Fruit fly (Drosophila melanogaster) whole organism, embryonic: Measurements from ENCODE around the gene pod1.

Source experiments
- Aef1 ChIP-seq: fragments of 200-800 bp; sonication (Bioruptor generic); IDR thresholded peaks from 3 replicates; pipeline ENCODE4 v1.3.6; 2022; ENCODE audit warnings: missing biosample characterization, missing genetic modification characterization
- Bgb ChIP-seq: fragments of 200-800 bp; sonication (Bioruptor generic); IDR thresholded peaks from 2 replicates; pipeline ENCODE4 v1.3.6; 2022; ENCODE audit warnings: missing biosample characterization, missing genetic modification characterization; ENCODE audit not compliant: partially characterized antibody
- BtbVII ChIP-seq: fragments of 200-800 bp; sonication (Bioruptor generic); optimal IDR thresholded peaks from 3 replicates; lab custom pipeline; 2017; ENCODE audit warnings: missing biosample characterization, mild to moderate bottlenecking, missing genetic modification characterization
- CG10209 ChIP-seq: fragments of 200-800 bp; sonication (Bioruptor generic); optimal IDR thresholded peaks from 3 replicates; lab custom pipeline; 2017; ENCODE audit warnings: missing biosample characterization, mild to moderate bottlenecking, missing genetic modification characterization, missing genetic modification reagents
- CG17361 ChIP-seq: fragments of 200-800 bp; sonication (Bioruptor generic); IDR thresholded peaks from 3 replicates; pipeline ENCODE4 v1.3.6; 2022; ENCODE audit warnings: missing biosample characterization, missing genetic modification characterization
- CG2712 ChIP-seq: fragments of 200-800 bp; optimal IDR thresholded peaks from 3 replicates; lab custom pipeline; 2019; ENCODE audit warnings: missing biosample characterization, mild to moderate bottlenecking, missing genetic modification characterization, moderate library complexity
- CG2875 ChIP-seq: fragments of 200-800 bp; sonication (Bioruptor generic); optimal IDR thresholded peaks from 2 replicates; lab custom pipeline; 2017; ENCODE audit warnings: missing biosample characterization, mild to moderate bottlenecking, missing genetic modification characterization, missing genetic modification reagents
- CG2889 ChIP-seq: fragments of 200-800 bp; sonication (Bioruptor generic); IDR thresholded peaks from 3 replicates; pipeline ENCODE4 v1.3.6; 2022; ENCODE audit warnings: missing biosample characterization, missing genetic modification characterization
- CG3838 ChIP-seq: fragments of 200-800 bp; sonication (Bioruptor generic); optimal IDR thresholded peaks from 3 replicates; lab custom pipeline; 2016; ENCODE audit warnings: missing biosample characterization, missing genetic modification characterization
- CG9215 ChIP-seq: fragments of 200-800 bp; sonication (Bioruptor generic); IDR thresholded peaks from 2 replicates; pipeline ENCODE4 v1.3.6; 2022; ENCODE audit warnings: missing biosample characterization, missing genetic modification characterization
- Camta ChIP-seq: fragments of 200-800 bp; sonication (Bioruptor generic); optimal IDR thresholded peaks from 2 replicates; lab custom pipeline; 2016; ENCODE audit warnings: missing biosample characterization, missing genetic modification characterization
- CrebB ChIP-seq: fragments of 200-800 bp; sonication (Bioruptor generic); optimal IDR thresholded peaks from 3 replicates; lab custom pipeline; 2018; ENCODE audit warnings: missing biosample characterization, mild to moderate bottlenecking, missing genetic modification characterization
- Dbx ChIP-seq: fragments of 200-800 bp; sonication (Bioruptor generic); IDR thresholded peaks from 3 replicates; pipeline ENCODE4 v1.3.6; 2022; ENCODE audit warnings: missing biosample characterization, missing genetic modification characterization
- Doc3 ChIP-seq: fragments of 200-800 bp; sonication (Bioruptor generic); IDR thresholded peaks from 3 replicates; pipeline ENCODE4 v1.3.6; 2022; ENCODE audit warnings: missing biosample characterization, missing genetic modification characterization; ENCODE audit not compliant: partially characterized antibody
- Drgx ChIP-seq: fragments of 200-800 bp; sonication (Bioruptor generic); IDR thresholded peaks from 2 replicates; pipeline ENCODE4 v1.3.6; 2022; ENCODE audit warnings: missing biosample characterization, missing genetic modification characterization
- Elba2 ChIP-seq: fragments of 200-800 bp; sonication (Bioruptor generic); optimal IDR thresholded peaks from 3 replicates; lab custom pipeline; 2016; ENCODE audit warnings: missing biosample characterization, missing genetic modification characterization
- HLHmδ ChIP-seq: fragments of 200-800 bp; sonication (Bioruptor generic); optimal IDR thresholded peaks from 2 replicates; lab custom pipeline; 2018; ENCODE audit warnings: missing biosample characterization, mild to moderate bottlenecking, missing genetic modification characterization, moderate library complexity
- Lim3 ChIP-seq: fragments of 200-800 bp; sonication (Bioruptor generic); IDR thresholded peaks from 2 replicates; pipeline ENCODE4 v1.3.6; 2022; ENCODE audit warnings: missing biosample characterization, missing genetic modification characterization
- MBD-R2 ChIP-seq: fragments of 200-800 bp; sonication (Bioruptor generic); IDR thresholded peaks from 2 replicates; pipeline ENCODE4 v1.3.6; 2022; ENCODE audit warnings: missing biosample characterization, missing genetic modification characterization
- MESR4 ChIP-seq: fragments of 200-800 bp; sonication (Bioruptor generic); optimal IDR thresholded peaks from 2 replicates; lab custom pipeline; 2018; ENCODE audit warnings: missing biosample characterization, mild to moderate bottlenecking, missing genetic modification characterization, moderate library complexity
- Max ChIP-seq: fragments of 200-800 bp; sonication (Bioruptor generic); optimal IDR thresholded peaks from 2 replicates; lab custom pipeline; 2016; ENCODE audit warnings: missing biosample characterization, mild to moderate bottlenecking, missing genetic modification characterization
- Poxn ChIP-seq: fragments of 200-800 bp; sonication (Bioruptor generic); IDR thresholded peaks from 2 replicates; pipeline ENCODE4 v1.3.6; 2022; ENCODE audit warnings: missing biosample characterization, missing genetic modification characterization
- Stat92E ChIP-seq, 3 experiments: fragments of >200 bp in 2 of 3; fragments of 200-800 bp in 1 of 3; sonication (Bioruptor generic) in 1 of 3; optimal IDR thresholded peaks; 2 replicates each; lab custom pipeline; 2017 to 2019; ENCODE audit warnings: missing biosample characterization in 3 of 3, missing genetic modification characterization in 3 of 3, mild to moderate bottlenecking in 1 of 3, moderate library complexity in 1 of 3
- TFAM ChIP-seq: fragments of 200-800 bp; sonication (Bioruptor generic); optimal IDR thresholded peaks from 2 replicates; lab custom pipeline; 2017; ENCODE audit warnings: missing biosample characterization, missing genetic modification characterization, inconsistent platforms
- YL-1 ChIP-seq: fragments of 200-800 bp; sonication (Bioruptor generic); optimal IDR thresholded peaks from 3 replicates; lab custom pipeline; 2017; ENCODE audit warnings: missing biosample characterization, mild to moderate bottlenecking, missing genetic modification characterization
- ac ChIP-seq: fragments of 200-800 bp; sonication (Bioruptor generic); optimal IDR thresholded peaks from 3 replicates; lab custom pipeline; 2017; ENCODE audit warnings: missing biosample characterization, mild to moderate bottlenecking, missing genetic modification characterization
- bigmax ChIP-seq: fragments of 200-800 bp; sonication (Bioruptor generic); optimal IDR thresholded peaks from 2 replicates; lab custom pipeline; 2018; ENCODE audit warnings: missing biosample characterization, mild to moderate bottlenecking, missing genetic modification characterization
- br ChIP-seq: fragments of >200 bp; optimal IDR thresholded peaks from 2 replicates; lab custom pipeline; 2017
- cg ChIP-seq: fragments of 200-800 bp; sonication (Bioruptor generic); optimal IDR thresholded peaks from 3 replicates; lab custom pipeline; 2019; ENCODE audit warnings: missing biosample characterization, mild to moderate bottlenecking, missing genetic modification characterization, moderate library complexity
- crc ChIP-seq: fragments of 200-800 bp; sonication (Bioruptor generic); optimal IDR thresholded peaks from 2 replicates; lab custom pipeline; 2016; ENCODE audit warnings: missing biosample characterization, missing genetic modification characterization
- crol ChIP-seq: fragments of 200-800 bp; sonication (Bioruptor generic); IDR thresholded peaks from 2 replicates; pipeline ENCODE4 v1.3.6; 2022; ENCODE audit warnings: missing biosample characterization, missing genetic modification characterization
- crp ChIP-seq, 2 experiments: fragments of 200-800 bp; sonication (Bioruptor generic); optimal IDR thresholded peaks; 2 replicates in 1 of 2; 3 replicates in 1 of 2; lab custom pipeline; 2017; ENCODE audit warnings: missing biosample characterization in 2 of 2, missing genetic modification characterization in 2 of 2, mild to moderate bottlenecking in 1 of 2, moderate library complexity in 1 of 2
- esg ChIP-seq: fragments of 200-800 bp; sonication (Bioruptor generic); conservative IDR thresholded peaks from 2 replicates; pipeline ENCODE4 v1.3.6; 2022; ENCODE audit warnings: missing biosample characterization, missing genetic modification characterization
- ham ChIP-seq: fragments of 200-800 bp; sonication (Bioruptor generic); IDR thresholded peaks from 2 replicates; pipeline ENCODE4 v1.3.6; 2022; ENCODE audit warnings: missing biosample characterization, missing genetic modification characterization
- hbn ChIP-seq: fragments of 200-800 bp; sonication (Bioruptor generic); IDR thresholded peaks from 2 replicates; pipeline ENCODE4 v1.3.6; 2022; ENCODE audit warnings: missing biosample characterization, missing genetic modification characterization; ENCODE audit not compliant: partially characterized antibody
- jigr1 ChIP-seq: fragments of 200-800 bp; sonication (Bioruptor generic); IDR thresholded peaks from 3 replicates; pipeline ENCODE4 v1.3.6; 2022; ENCODE audit warnings: missing biosample characterization, missing genetic modification characterization
- jumu ChIP-seq: fragments of 200-800 bp; sonication (Bioruptor generic); optimal IDR thresholded peaks from 3 replicates; lab custom pipeline; 2016; ENCODE audit warnings: missing biosample characterization, missing genetic modification characterization
- kni ChIP-seq: fragments of 200-800 bp; sonication (Bioruptor generic); optimal IDR thresholded peaks from 3 replicates; lab custom pipeline; 2017; ENCODE audit warnings: mild to moderate bottlenecking, missing biosample characterization, missing genetic modification reagents, missing genetic modification characterization
- pfk ChIP-seq: fragments of 200-800 bp; sonication (Bioruptor generic); optimal IDR thresholded peaks from 2 replicates; lab custom pipeline; 2018; ENCODE audit warnings: missing biosample characterization, mild to moderate bottlenecking, missing genetic modification characterization, moderate library complexity
- run ChIP-seq: fragments of 200-800 bp; sonication (Bioruptor generic); optimal IDR thresholded peaks from 3 replicates; lab custom pipeline; 2018; ENCODE audit warnings: missing biosample characterization, mild to moderate bottlenecking, missing genetic modification characterization
- salm ChIP-seq: fragments of 200-800 bp; sonication (Bioruptor generic); optimal IDR thresholded peaks from 2 replicates; lab custom pipeline; 2018; ENCODE audit warnings: missing biosample characterization, mild to moderate bottlenecking, missing genetic modification characterization
- so ChIP-seq: fragments of 200-800 bp; sonication (Bioruptor generic); IDR thresholded peaks from 3 replicates; pipeline ENCODE4 v1.3.6; 2022; ENCODE audit warnings: missing biosample characterization, missing genetic modification characterization
- sr ChIP-seq: fragments of 200-800 bp; sonication (Bioruptor generic); IDR thresholded peaks from 3 replicates; pipeline ENCODE4 v1.3.6; 2022; ENCODE audit warnings: missing biosample characterization, missing genetic modification characterization
- ssp ChIP-seq: fragments of 200-800 bp; sonication (Bioruptor generic); IDR thresholded peaks from 2 replicates; pipeline ENCODE4 v1.3.6; 2022; ENCODE audit warnings: missing biosample characterization, missing genetic modification characterization
- tll ChIP-seq, 2 experiments: fragments of 200-800 bp in 1 of 2; fragments of >200 bp in 1 of 2; sonication (Bioruptor generic) in 1 of 2; optimal IDR thresholded peaks; 2 replicates each; lab custom pipeline; 2017 to 2019; ENCODE audit warnings: missing biosample characterization in 2 of 2, missing genetic modification characterization in 2 of 2, mild to moderate bottlenecking in 1 of 2, moderate library complexity in 1 of 2
- wek ChIP-seq: fragments of 200-800 bp; sonication (Bioruptor generic); optimal IDR thresholded peaks from 3 replicates; lab custom pipeline; 2018; ENCODE audit warnings: missing biosample characterization, mild to moderate bottlenecking, missing genetic modification characterization, moderate library complexity
- zen ChIP-seq: fragments of 200-800 bp; sonication (Bioruptor generic); optimal IDR thresholded peaks from 3 replicates; lab custom pipeline; 2018; ENCODE audit warnings: missing biosample characterization, mild to moderate bottlenecking, missing genetic modification characterization, moderate library complexity
- zfh1 ChIP-seq: fragments of 200-800 bp; sonication (Bioruptor generic); IDR thresholded peaks from 3 replicates; pipeline ENCODE4 v1.3.6; 2022; ENCODE audit warnings: missing biosample characterization, missing genetic modification characterization

pod1 gene

DNA sequence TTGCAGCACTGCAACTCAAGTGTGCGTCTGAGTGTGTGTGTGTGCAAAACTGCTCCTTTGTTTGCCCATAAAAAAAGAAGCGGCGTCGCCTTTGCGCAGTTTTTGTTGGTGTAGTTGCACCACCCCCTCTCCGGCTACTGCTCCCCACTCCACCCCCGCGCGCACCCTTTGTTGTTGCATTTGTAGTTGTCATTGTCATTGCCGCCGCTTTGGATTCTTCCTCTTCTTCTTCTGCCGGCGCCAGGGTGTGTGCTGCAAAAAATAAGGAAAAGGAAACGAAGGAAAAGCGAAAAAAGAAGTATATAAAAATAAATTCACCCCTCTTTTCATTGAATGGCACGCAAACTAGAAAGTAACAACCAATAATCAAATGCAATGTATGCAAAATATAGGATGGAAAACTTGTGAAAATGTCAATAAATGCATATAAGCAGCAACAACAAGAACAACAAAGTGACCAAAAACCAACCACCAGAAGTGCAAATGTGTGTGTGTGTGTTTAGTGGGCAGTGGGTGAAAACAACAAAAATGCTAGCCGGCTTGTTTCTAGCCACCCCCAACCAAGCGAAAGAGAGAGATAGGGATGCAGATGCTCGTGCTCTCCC, 498 bp downstream of the pod1 start (continued):
- TF ChIP-seq MBD-R2 (GFP tag; lab: Robert Waterston, UW) (no peak), Lim3 (GFP tag; lab: Robert Waterston, UW) (no peak), br (lab: Kevin White, UChicago) (no peak), esg (GFP tag; lab: Robert Waterston, UW) (no peak), Elba2 (GFP tag; lab: Kevin White, UChicago) (no peak), Drgx (GFP tag; lab: Robert Waterston, UW) (peak; percentile 15; the same call in 1 of the 2 replicates), cg (no peak), YL-1 (GFP tag; lab: Kevin White, UChicago) (no peak), CG10209 (GFP tag; lab: Kevin White, UChicago) (no peak), kni (GFP tag; lab: Kevin White, UChicago) (peak; percentile 1), Stat92E (GFP tag; optimal IDR thresholded peaks at IDR 0.05; lab: Kevin White, UChicago) (no peak), salm (tag; lab: Kevin White, UChicago) (no peak), run (tag; lab: Kevin White, UChicago) (no peak), ac (GFP tag; lab: Kevin White, UChicago) (no peak), hbn (GFP tag; lab: Robert Waterston, UW) (no peak), MESR4 (GFP tag; lab: Kevin White, UChicago) (no peak), wek (GFP tag; lab: Kevin White, UChicago) (no peak), HLHmδ (GFP tag; lab: Kevin White, UChicago) (no peak), Dbx (GFP tag; lab: Robert Waterston, UW) (no peak), Camta (no peak), bigmax (GFP tag; lab: Kevin White, UChicago) (no peak), CG2889 (no peak), crol (GFP tag; lab: Robert Waterston, UW) (peak; percentile 41; the same call in 1 of the 2 replicates), ham (GFP tag; lab: Robert Waterston, UW) (no peak), crc (GFP tag; lab: Kevin White, UChicago) (no peak), pfk (no peak), CrebB (tag; lab: Kevin White, UChicago) (no peak), CG2712 (tag; lab: Kevin White, UChicago) (no peak), CG3838 (GFP tag; lab: Kevin White, UChicago) (no peak), CG2875 (GFP tag; lab: Kevin White, UChicago) (no peak)

DNA sequence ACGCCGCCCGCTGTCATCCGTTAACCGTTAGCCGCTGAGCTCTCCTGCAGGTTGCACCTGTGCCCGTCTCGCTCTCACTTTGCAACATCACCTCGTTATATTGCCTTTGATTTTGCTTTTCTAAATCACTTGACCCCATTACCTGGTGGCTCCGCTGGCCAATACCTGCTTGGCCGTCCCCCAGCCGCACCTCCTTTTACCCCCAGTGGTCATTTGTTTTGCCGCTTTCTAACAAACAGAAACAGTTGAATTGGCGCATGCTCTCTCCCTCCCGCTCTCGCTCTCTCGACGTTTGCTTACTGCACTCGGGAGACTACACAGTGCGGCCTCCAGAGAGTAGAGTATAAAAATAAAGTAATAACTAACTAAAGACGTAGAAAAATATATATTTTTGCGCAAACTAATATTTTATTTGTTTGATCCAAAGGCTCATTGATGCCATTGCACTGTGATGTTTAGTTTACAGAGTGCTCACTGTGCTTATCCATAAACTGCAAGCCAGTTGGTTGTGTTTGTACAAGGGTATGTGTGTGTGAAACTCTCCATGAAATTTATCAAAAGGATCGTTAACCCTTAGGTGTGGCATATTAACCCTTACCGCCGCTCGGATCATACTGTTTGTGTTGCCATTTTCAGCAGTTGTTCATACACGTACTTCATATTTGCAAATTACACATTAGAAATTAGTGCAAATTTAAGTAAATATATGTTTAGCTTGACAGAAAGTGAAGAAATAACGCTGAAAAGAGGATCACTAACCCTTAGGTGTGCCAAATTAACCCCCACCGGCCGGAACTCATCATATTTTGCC, 1.2 kb downstream of the pod1 start:
- TF ChIP-seq ssp (GFP tag; lab: Robert Waterston, UW) (peak; percentile 76), CG9215 (GFP tag; lab: Robert Waterston, UW) (peak; percentile 78), jigr1 (GFP tag; lab: Robert Waterston, UW) (peak; percentile 74; the same call in 2 of the 3 replicates), crc (GFP tag; lab: Kevin White, UChicago) (peak; percentile 29), crp (GFP tag; optimal IDR thresholded peaks at IDR 0.05; lab: Kevin White, UChicago) (peak in 1 of 2 experiments; percentile 17), CG17361 (GFP tag; lab: Robert Waterston, UW) (no peak; the same call in 1 of the 3 replicates), Bgb (GFP tag; lab: Robert Waterston, UW) (no peak), Doc3 (GFP tag; lab: Robert Waterston, UW) (no peak), zen (tag; lab: Kevin White, UChicago) (peak; percentile 58), BtbVII (peak; percentile 13), Max (GFP tag; lab: Kevin White, UChicago) (peak; percentile 71), Aef1 (GFP tag; lab: Robert Waterston, UW) (peak; percentile 87), sr (GFP tag; lab: Robert Waterston, UW) (peak; percentile 50; the same call in 1 of the 3 replicates), tll (GFP tag; optimal IDR thresholded peaks at IDR 0.05; lab: Kevin White, UChicago) (no peak), jumu (GFP tag; lab: Kevin White, UChicago) (peak; percentile 55), TFAM (peak; percentile 40), zfh1 (GFP tag; lab: Robert Waterston, UW) (peak; percentile 94), Poxn (GFP tag; lab: Robert Waterston, UW) (peak; percentile 37; the same call in 1 of the 2 replicates), so (GFP tag; lab: Robert Waterston, UW) (peak; percentile 84)
